Fruit fly (Drosophila melanogaster): ENCODE measurements around the gene pip.

Gene pip

dm6 chr3L:19251643-19252042 lies 85.8 kb downstream of the pip start (continued):
- TF ChIP-seq CG9609 (GFP tag; optimal IDR thresholded peaks at IDR 0.05) (no peak), Hmr (GFP tag; optimal IDR thresholded peaks at IDR 0.05) (peak; percentile 33), CG4820 (GFP tag; optimal IDR thresholded peaks at IDR 0.05) (peak; percentile 11), nerfin-1 (tag; optimal IDR thresholded peaks at IDR 0.05) (no peak), CG10147 (GFP tag; optimal IDR thresholded peaks at IDR 0.05) (peak; percentile 26), CG8924 (tag; optimal IDR thresholded peaks at IDR 0.05) (peak; percentile 50), ewg (GFP tag; optimal IDR thresholded peaks at IDR 0.05) (no peak), gem (tag; optimal IDR thresholded peaks at IDR 0.05) (peak; percentile 69), GATAe (GFP tag; conservative IDR thresholded peaks at IDR 0.05) (no peak), Blimp-1 (GFP tag; optimal IDR thresholded peaks at IDR 0.05) (peak; percentile 46)
